Worm (Caenorhabditis elegans): ENCODE data around the gene col-102.

col-102 gene

ce11 chrIV:654526-655440, 50.5 kb downstream of the col-102 start, which contains the start of the genes rpl-15 and K11H12.8:
Gene rpl-15 (minus strand): TSS chrIV:654576.
Gene K11H12.8 (plus strand): TSS chrIV:655390.
- TF ChIP-seq blmp-1 (tag; optimal IDR thresholded peaks at IDR 0.05), result peak; percentile 38
- no peak for TF ChIP-seq snpc-4 (tag; optimal IDR thresholded peaks at IDR 0.05)
- peak; percentile 98 for TF ChIP-seq sptf-1 (tag; optimal IDR thresholded peaks at IDR 0.05)
- TF ChIP-seq mep-1 (tag; optimal IDR thresholded peaks at IDR 0.05), result peak; percentile 100
- peak; percentile 97 for TF ChIP-seq M03D4.4 (tag; optimal IDR thresholded peaks at IDR 0.05)
- TF ChIP-seq flh-1 (GFP tag; optimal IDR thresholded peaks at IDR 0.05), result peak; percentile 62
- peak; percentile 85 for TF ChIP-seq ces-1 (GFP tag; optimal IDR thresholded peaks at IDR 0.05)
- TF ChIP-seq ham-2 (GFP tag; optimal IDR thresholded peaks at IDR 0.05), result peak; percentile 88
- peak; percentile 92 for TF ChIP-seq drap-1 (GFP tag; optimal IDR thresholded peaks at IDR 0.05)
- peak; percentile 92 for TF ChIP-seq ztf-11 (tag; optimal IDR thresholded peaks at IDR 0.05)
- TF ChIP-seq nhr-2 (tag; optimal IDR thresholded peaks at IDR 0.05), result peak; percentile 62
- TF ChIP-seq elt-3 (tag; optimal IDR thresholded peaks at IDR 0.05), result peak; percentile 83
- TF ChIP-seq nhr-76 (tag; optimal IDR thresholded peaks at IDR 0.05), result no peak
- peak; percentile 74 for TF ChIP-seq elt-1 (tag; optimal IDR thresholded peaks at IDR 0.05; ENCODE audit: borderline replicate concordance, insufficient read depth)
- peak; percentile 78 for TF ChIP-seq nhr-28 (tag; optimal IDR thresholded peaks at IDR 0.05)
- TF ChIP-seq unc-120 (tag; optimal IDR thresholded peaks at IDR 0.05; ENCODE audit: poor library complexity, severe bottlenecking), result peak; percentile 94
- TF ChIP-seq lin-32 (GFP tag; optimal IDR thresholded peaks at IDR 0.05), result peak; percentile 75
- TF ChIP-seq hlh-1 (tag; optimal IDR thresholded peaks at IDR 0.05), result peak; percentile 90
- peak; percentile 100 for TF ChIP-seq lsy-2 (tag; optimal IDR thresholded peaks at IDR 0.05)
- TF ChIP-seq ceh-83 (GFP tag; optimal IDR thresholded peaks at IDR 0.05), result peak; percentile 93
- peak; percentile 93 for TF ChIP-seq unc-62 (GFP tag; optimal IDR thresholded peaks at IDR 0.05)
- peak; percentile 96 for TF ChIP-seq cnd-1 (tag; optimal IDR thresholded peaks at IDR 0.05)
- TF ChIP-seq nhr-237 (tag; optimal IDR thresholded peaks at IDR 0.05), result peak; percentile 99
- peak; percentile 73 for TF ChIP-seq bed-3 (GFP tag; optimal IDR thresholded peaks at IDR 0.05)
- peak; percentile 95 for TF ChIP-seq mls-2 (tag; optimal IDR thresholded peaks at IDR 0.05)
- peak; percentile 93 for TF ChIP-seq ceh-43 (GFP tag; optimal IDR thresholded peaks at IDR 0.05)
- TF ChIP-seq ceh-39 (tag; optimal IDR thresholded peaks at IDR 0.05), result peak; percentile 96
- TF ChIP-seq lin-13 (tag; optimal IDR thresholded peaks at IDR 0.05), result peak; percentile 100
- TF ChIP-seq pha-4 (tag; optimal IDR thresholded peaks at IDR 0.05), result peak; percentile 100
- TF ChIP-seq sem-2 (GFP tag; optimal IDR thresholded peaks at IDR 0.05), result peak; percentile 76
- peak; percentile 62 for TF ChIP-seq unc-39 (tag; optimal IDR thresholded peaks at IDR 0.05)
- TF ChIP-seq zip-8 (tag; optimal IDR thresholded peaks at IDR 0.05), result no peak
- peak; percentile 76 for TF ChIP-seq nhr-12 (tag; optimal IDR thresholded peaks at IDR 0.05)
- peak; percentile 94 for TF ChIP-seq tbx-8 (GFP tag; optimal IDR thresholded peaks at IDR 0.05)
- peak; percentile 86 for TF ChIP-seq mab-5 (tag; optimal IDR thresholded peaks at IDR 0.05)

Data from whole organism, mixed stage, embryonic.